Fruit fly (Drosophila melanogaster): Measurements from ENCODE around the gene Nup154.

Gene Nup154

dm6 chr2L:10986138-10986537 lies 18.5 kb upstream of the Nup154 start (continued):
- no peak for TF ChIP-seq CG12104 (GFP tag; optimal IDR thresholded peaks at IDR 0.05)
- no peak for TF ChIP-seq nerfin-2 (GFP tag; IDR thresholded peaks at IDR 0.05; ENCODE audit: partially characterized antibody)
- TF ChIP-seq CG14965 (GFP tag; optimal IDR thresholded peaks at IDR 0.05; ENCODE audit: borderline replicate concordance): no peak
- TF ChIP-seq CG7963 (GFP tag; IDR thresholded peaks at IDR 0.05; ENCODE audit: partially characterized antibody): no peak
- TF ChIP-seq Mad (GFP tag; optimal IDR thresholded peaks at IDR 0.05): no peak
- TF ChIP-seq CG10267 (tag; optimal IDR thresholded peaks at IDR 0.05): peak; percentile 59
- no peak for TF ChIP-seq CG9437 (GFP tag; optimal IDR thresholded peaks at IDR 0.05)
- no peak for TF ChIP-seq crol (GFP tag; IDR thresholded peaks at IDR 0.05)
- TF ChIP-seq Lhr (GFP tag; optimal IDR thresholded peaks at IDR 0.05): no peak
- peak; percentile 56 for TF ChIP-seq H15 (GFP tag; IDR thresholded peaks at IDR 0.05)
- TF ChIP-seq da (GFP tag; optimal IDR thresholded peaks at IDR 0.05): no peak
- no peak for TF ChIP-seq Lpt (GFP tag; optimal IDR thresholded peaks at IDR 0.05)
- TF ChIP-seq Sry-β (GFP tag; optimal IDR thresholded peaks at IDR 0.05): no peak
- TF ChIP-seq fu2 (GFP tag; optimal IDR thresholded peaks at IDR 0.05): no peak
- TF ChIP-seq CG9817 (tag; optimal IDR thresholded peaks at IDR 0.05): no peak
- TF ChIP-seq Usf (GFP tag; optimal IDR thresholded peaks at IDR 0.05): no peak
- no peak for TF ChIP-seq sim (GFP tag; IDR thresholded peaks at IDR 0.05)
- no peak for TF ChIP-seq CG3065 (GFP tag; optimal IDR thresholded peaks at IDR 0.05)
- TF ChIP-seq HLHmδ (GFP tag; optimal IDR thresholded peaks at IDR 0.05): no peak
- TF ChIP-seq sr (GFP tag; IDR thresholded peaks at IDR 0.05): no peak
- TF ChIP-seq H2.0 (GFP tag; IDR thresholded peaks at IDR 0.05): no peak
- no peak for TF ChIP-seq Hey (tag; optimal IDR thresholded peaks at IDR 0.05)
- no peak for TF ChIP-seq Opbp (GFP tag; IDR thresholded peaks at IDR 0.05; ENCODE audit: partially characterized antibody)
- no peak for TF ChIP-seq CG8924 (tag; optimal IDR thresholded peaks at IDR 0.05)
- TF ChIP-seq vfl (GFP tag; optimal IDR thresholded peaks at IDR 0.05): no peak
- no peak for TF ChIP-seq CG12155 (GFP tag; optimal IDR thresholded peaks at IDR 0.05)
- peak; percentile 38 for TF ChIP-seq Spps (tag; optimal IDR thresholded peaks at IDR 0.05)
- TF ChIP-seq CG10366 (GFP tag; IDR thresholded peaks at IDR 0.05): no peak
- no peak for TF ChIP-seq ranshi (GFP tag; IDR thresholded peaks at IDR 0.05)
- TF ChIP-seq bowl (GFP tag; IDR thresholded peaks at IDR 0.05): 0 out of 2 replicates have a peak, but pooled peaks have one; percentile 9
- TF ChIP-seq B-H1 (GFP tag; IDR thresholded peaks at IDR 0.05): peak; percentile 34; the same call in 1 of the 3 replicates
- TF ChIP-seq dpn (GFP tag; optimal IDR thresholded peaks at IDR 0.05): no peak
- no peak for TF ChIP-seq Nf-YB (GFP tag; optimal IDR thresholded peaks at IDR 0.05)
- TF ChIP-seq CG33557 (GFP tag; optimal IDR thresholded peaks at IDR 0.05): no peak
- TF ChIP-seq Ravus (GFP tag; IDR thresholded peaks at IDR 0.05): no peak
- no peak for TF ChIP-seq Ada2b (GFP tag; IDR thresholded peaks at IDR 0.05)
- no peak for TF ChIP-seq CG6654 (GFP tag; optimal IDR thresholded peaks at IDR 0.05)
- TF ChIP-seq CG7928 (GFP tag; optimal IDR thresholded peaks at IDR 0.05): no peak
- no peak for TF ChIP-seq usp (GFP tag; optimal IDR thresholded peaks at IDR 0.05)
- no peak for TF ChIP-seq yki (optimal IDR thresholded peaks at IDR 0.05)
- no peak for TF ChIP-seq ash1 (GFP tag; optimal IDR thresholded peaks at IDR 0.05)
- peak; percentile 46 for TF ChIP-seq CG9727 (GFP tag; optimal IDR thresholded peaks at IDR 0.05)
- no peak for TF ChIP-seq tgo (GFP tag; IDR thresholded peaks at IDR 0.05)
- peak in 1 of 3 experiments; percentile 16 for TF ChIP-seq Stat92E (GFP tag; optimal IDR thresholded peaks at IDR 0.05)
- no peak for TF ChIP-seq CG13894 (tag; optimal IDR thresholded peaks at IDR 0.05)
- no peak for TF ChIP-seq inv (GFP tag; IDR thresholded peaks at IDR 0.05; ENCODE audit: partially characterized antibody)
- peak; percentile 36 for TF ChIP-seq caup (GFP tag; optimal IDR thresholded peaks at IDR 0.05; ENCODE audit: severe bottlenecking)
- peak in 1 of 2 experiments; percentile 19 for TF ChIP-seq Pdp1 (GFP tag; optimal IDR thresholded peaks at IDR 0.05)
- no peak for TF ChIP-seq CG3838 (GFP tag; optimal IDR thresholded peaks at IDR 0.05)
- 0 out of 3 replicates have a peak, but pooled peaks have one; percentile 37 for TF ChIP-seq CG3726 (GFP tag; IDR thresholded peaks at IDR 0.05)
- TF ChIP-seq CG2116 (GFP tag; optimal IDR thresholded peaks at IDR 0.05): no peak
